Fruit fly (Drosophila melanogaster) whole organism, embryonic: ENCODE data around the gene CG13046.
A peak's percentile ranks its signal among the peaks of the same experiment; 100 is the strongest.

Experiments
- Ada2b ChIP-seq: fragments of 200-800 bp; sonication (Bioruptor generic); IDR thresholded peaks from 2 replicates; pipeline ENCODE4 v1.3.6; 2022; ENCODE audit warnings: missing biosample characterization, missing genetic modification characterization
- Aef1 ChIP-seq: fragments of 200-800 bp; sonication (Bioruptor generic); IDR thresholded peaks from 3 replicates; pipeline ENCODE4 v1.3.6; 2022; ENCODE audit warnings: missing biosample characterization, missing genetic modification characterization
- BtbVII ChIP-seq: fragments of 200-800 bp; sonication (Bioruptor generic); optimal IDR thresholded peaks from 3 replicates; lab custom pipeline; 2017; ENCODE audit warnings: missing biosample characterization, mild to moderate bottlenecking, missing genetic modification characterization
- CG10543 ChIP-seq: fragments of 200-800 bp; sonication (Bioruptor generic); optimal IDR thresholded peaks from 3 replicates; lab custom pipeline; 2017; ENCODE audit warnings: missing biosample characterization, mild to moderate bottlenecking, missing genetic modification characterization, moderate library complexity
- CG12236 ChIP-seq: fragments of 200-800 bp; sonication (Bioruptor generic); optimal IDR thresholded peaks from 2 replicates; lab custom pipeline; 2016; ENCODE audit warnings: missing biosample characterization, missing genetic modification characterization
- CG13424 ChIP-seq: fragments of 200-800 bp; sonication (Bioruptor generic); optimal IDR thresholded peaks from 2 replicates; lab custom pipeline; 2019; ENCODE audit warnings: missing biosample characterization, mild to moderate bottlenecking, missing genetic modification characterization, moderate library complexity
- CG13775 ChIP-seq: fragments of 200-800 bp; sonication (Bioruptor generic); optimal IDR thresholded peaks from 3 replicates; lab custom pipeline; 2017; ENCODE audit warnings: missing biosample characterization, mild to moderate bottlenecking, missing genetic modification characterization
- CG14014 ChIP-seq: fragments of 200-800 bp; sonication (Bioruptor generic); IDR thresholded peaks from 2 replicates; pipeline ENCODE4 v1.3.6; 2022; ENCODE audit warnings: missing biosample characterization, missing genetic modification characterization
- CG15011 ChIP-seq: fragments of 200-800 bp; sonication (Bioruptor generic); optimal IDR thresholded peaks from 3 replicates; lab custom pipeline; 2018; ENCODE audit warnings: missing biosample characterization, mild to moderate bottlenecking, missing genetic modification characterization
- CG1647 ChIP-seq: fragments of 200-800 bp; sonication (Bioruptor generic); optimal IDR thresholded peaks from 3 replicates; lab custom pipeline; 2016; ENCODE audit warnings: missing biosample characterization, missing genetic modification characterization
- CG17385 ChIP-seq: fragments of 200-800 bp; sonication (Bioruptor generic); optimal IDR thresholded peaks from 3 replicates; lab custom pipeline; 2018; ENCODE audit warnings: missing biosample characterization, mild to moderate bottlenecking, missing genetic modification characterization
- CG18476 ChIP-seq: fragments of 200-800 bp; sonication (Bioruptor generic); optimal IDR thresholded peaks from 2 replicates; lab custom pipeline; 2016; ENCODE audit warnings: missing biosample characterization, mild to moderate bottlenecking, missing genetic modification characterization
- CG2120 ChIP-seq: fragments of 200-800 bp; sonication (Bioruptor generic); optimal IDR thresholded peaks from 3 replicates; lab custom pipeline; 2016; ENCODE audit warnings: missing biosample characterization, missing genetic modification characterization
- CG2875 ChIP-seq: fragments of 200-800 bp; sonication (Bioruptor generic); optimal IDR thresholded peaks from 2 replicates; lab custom pipeline; 2017; ENCODE audit warnings: missing biosample characterization, mild to moderate bottlenecking, missing genetic modification characterization, missing genetic modification reagents
- CG31388 ChIP-seq: fragments of 200-800 bp; sonication (Bioruptor generic); optimal IDR thresholded peaks from 2 replicates; lab custom pipeline; 2016; ENCODE audit warnings: missing biosample characterization, missing genetic modification characterization
- CG32767 ChIP-seq: fragments of 200-800 bp; sonication (Bioruptor generic); IDR thresholded peaks from 2 replicates; pipeline ENCODE4 v1.3.6; 2022; ENCODE audit warnings: missing biosample characterization, missing genetic modification characterization
- CG3281 ChIP-seq: fragments of 200-800 bp; sonication (Bioruptor generic); optimal IDR thresholded peaks from 3 replicates; lab custom pipeline; 2017; ENCODE audit warnings: missing biosample characterization, mild to moderate bottlenecking, missing genetic modification characterization
- CG34422 ChIP-seq: fragments of 200-800 bp; sonication (Bioruptor generic); IDR thresholded peaks from 3 replicates; pipeline ENCODE4 v1.3.6; 2022; ENCODE audit warnings: missing biosample characterization, missing genetic modification characterization
- CG8944 ChIP-seq: fragments of 200-800 bp; sonication (Bioruptor generic); optimal IDR thresholded peaks from 3 replicates; lab custom pipeline; 2016; ENCODE audit warnings: missing biosample characterization, missing genetic modification characterization
- CG9727 ChIP-seq: fragments of 200-800 bp; sonication (Bioruptor generic); optimal IDR thresholded peaks from 3 replicates; lab custom pipeline; 2017; ENCODE audit warnings: missing biosample characterization, mild to moderate bottlenecking, missing genetic modification characterization
- CHES-1-like ChIP-seq: fragments of 200-800 bp; sonication (Bioruptor generic); optimal IDR thresholded peaks from 2 replicates; lab custom pipeline; 2016; ENCODE audit warnings: missing biosample characterization, missing genetic modification characterization
- CrebB ChIP-seq: fragments of 200-800 bp; sonication (Bioruptor generic); optimal IDR thresholded peaks from 3 replicates; lab custom pipeline; 2018; ENCODE audit warnings: missing biosample characterization, mild to moderate bottlenecking, missing genetic modification characterization
- Dbx ChIP-seq: fragments of 200-800 bp; sonication (Bioruptor generic); IDR thresholded peaks from 3 replicates; pipeline ENCODE4 v1.3.6; 2022; ENCODE audit warnings: missing biosample characterization, missing genetic modification characterization
- Drgx ChIP-seq: fragments of 200-800 bp; sonication (Bioruptor generic); IDR thresholded peaks from 2 replicates; pipeline ENCODE4 v1.3.6; 2022; ENCODE audit warnings: missing biosample characterization, missing genetic modification characterization
- Elba2 ChIP-seq: fragments of 200-800 bp; sonication (Bioruptor generic); optimal IDR thresholded peaks from 3 replicates; lab custom pipeline; 2016; ENCODE audit warnings: missing biosample characterization, missing genetic modification characterization
- Med ChIP-seq: fragments of 200-800 bp; sonication (Bioruptor generic); peaks from one replicate; lab custom pipeline; 2016; ENCODE audit warnings: missing biosample characterization, missing genetic modification characterization, mild to moderate bottlenecking, inconsistent platforms, moderate library complexity
- NFAT ChIP-seq: fragments of 200-800 bp; sonication (Bioruptor generic); IDR thresholded peaks from 2 replicates; pipeline ENCODE4 v1.3.6; 2022; ENCODE audit warnings: missing biosample characterization, missing genetic modification characterization
- Side ChIP-seq: fragments of 200-800 bp; sonication (Bioruptor generic); optimal IDR thresholded peaks from 2 replicates; lab custom pipeline; 2016; ENCODE audit warnings: missing biosample characterization, missing genetic modification characterization
- crol ChIP-seq: fragments of 200-800 bp; sonication (Bioruptor generic); IDR thresholded peaks from 2 replicates; pipeline ENCODE4 v1.3.6; 2022; ENCODE audit warnings: missing biosample characterization, missing genetic modification characterization
- disco-r ChIP-seq: fragments of 200-800 bp; sonication (Bioruptor generic); optimal IDR thresholded peaks from 2 replicates; lab custom pipeline; 2016; ENCODE audit warnings: missing biosample characterization, missing genetic modification characterization
- fd96Cb ChIP-seq: fragments of 200-800 bp; sonication (Bioruptor generic); optimal IDR thresholded peaks from 2 replicates; lab custom pipeline; 2018; ENCODE audit warnings: missing biosample characterization, mild to moderate bottlenecking, missing genetic modification characterization, moderate library complexity
- gem ChIP-seq: fragments of 200-800 bp; sonication (Bioruptor generic); optimal IDR thresholded peaks from 2 replicates; lab custom pipeline; 2019; ENCODE audit warnings: missing biosample characterization, mild to moderate bottlenecking, missing genetic modification characterization, moderate library complexity
- grau ChIP-seq: fragments of 200-800 bp; optimal IDR thresholded peaks from 3 replicates; lab custom pipeline; 2019; ENCODE audit warnings: missing biosample characterization, mild to moderate bottlenecking, missing genetic modification characterization, moderate library complexity
- gt ChIP-seq: fragments of 200-800 bp; sonication (Bioruptor generic); IDR thresholded peaks from 2 replicates; pipeline ENCODE4 v1.3.6; 2022; ENCODE audit warnings: missing biosample characterization, missing genetic modification characterization
- jumu ChIP-seq: fragments of 200-800 bp; sonication (Bioruptor generic); optimal IDR thresholded peaks from 3 replicates; lab custom pipeline; 2016; ENCODE audit warnings: missing biosample characterization, missing genetic modification characterization
- kah ChIP-seq: fragments of 200-800 bp; sonication (Bioruptor generic); optimal IDR thresholded peaks from 2 replicates; lab custom pipeline; 2018; ENCODE audit warnings: missing biosample characterization, mild to moderate bottlenecking, missing genetic modification characterization
- maf-S ChIP-seq: fragments of 200-800 bp; sonication (Bioruptor generic); optimal IDR thresholded peaks from 2 replicates; lab custom pipeline; 2016; ENCODE audit warnings: missing biosample characterization, missing genetic modification characterization
- mld ChIP-seq: fragments of 200-800 bp; sonication (Bioruptor generic); IDR thresholded peaks from 3 replicates; pipeline ENCODE4 v1.3.6; 2022; ENCODE audit warnings: missing biosample characterization, missing genetic modification characterization; ENCODE audit not compliant: partially characterized antibody
- nmo ChIP-seq: fragments of 200-800 bp; sonication (Bioruptor generic); optimal IDR thresholded peaks from 2 replicates; lab custom pipeline; 2018; ENCODE audit warnings: missing biosample characterization, mild to moderate bottlenecking, missing genetic modification characterization, moderate library complexity
- onecut ChIP-seq: fragments of 200-800 bp; sonication (Bioruptor generic); IDR thresholded peaks from 2 replicates; pipeline ENCODE4 v1.3.6; 2022; ENCODE audit warnings: missing biosample characterization, missing genetic modification characterization
- pho ChIP-seq: fragments of 200-800 bp; sonication (Bioruptor generic); optimal IDR thresholded peaks from 2 replicates; lab custom pipeline; 2016; ENCODE audit warnings: missing biosample characterization, missing genetic modification characterization
- pum ChIP-seq: fragments of 200-800 bp; sonication (Bioruptor generic); optimal IDR thresholded peaks from 2 replicates; lab custom pipeline; 2016; ENCODE audit warnings: missing biosample characterization, missing genetic modification characterization
- run ChIP-seq: fragments of 200-800 bp; sonication (Bioruptor generic); optimal IDR thresholded peaks from 3 replicates; lab custom pipeline; 2018; ENCODE audit warnings: missing biosample characterization, mild to moderate bottlenecking, missing genetic modification characterization
- schlank ChIP-seq: fragments of 200-800 bp; sonication (Bioruptor generic); optimal IDR thresholded peaks from 2 replicates; lab custom pipeline; 2018; ENCODE audit warnings: missing biosample characterization, mild to moderate bottlenecking, missing genetic modification characterization
- sens-2 ChIP-seq: fragments of 200-800 bp; sonication (Bioruptor generic); IDR thresholded peaks from 2 replicates; pipeline ENCODE4 v1.3.6; 2022; ENCODE audit warnings: missing biosample characterization, missing genetic modification characterization
- seq ChIP-seq: fragments of 200-800 bp; sonication (Bioruptor generic); IDR thresholded peaks from 2 replicates; pipeline ENCODE4 v1.3.6; 2022; ENCODE audit warnings: missing biosample characterization, missing genetic modification characterization
- tap ChIP-seq: fragments of 200-800 bp; optimal IDR thresholded peaks from 3 replicates; lab custom pipeline; 2019; ENCODE audit warnings: missing biosample characterization, mild to moderate bottlenecking, missing genetic modification characterization, moderate library complexity
- trh ChIP-seq: fragments of 200-800 bp; sonication (Bioruptor generic); optimal IDR thresholded peaks from 2 replicates; lab custom pipeline; 2016; ENCODE audit warnings: missing biosample characterization, missing genetic modification characterization
- wdn ChIP-seq: fragments of 200-800 bp; sonication (Bioruptor generic); IDR thresholded peaks from 2 replicates; pipeline ENCODE4 v1.3.6; 2022; ENCODE audit warnings: missing biosample characterization, missing genetic modification characterization
- yki ChIP-seq: fragments of >200 bp; optimal IDR thresholded peaks from 3 replicates; lab custom pipeline; 2018

The CG13046 gene

dm6 chr3L:16328207-16328891 is 40.1 kb upstream of the CG13046 start, which contains the start of gene CG13058 (continued):
- TF ChIP-seq kah, result peak; percentile 19
- TF ChIP-seq gem (tag; lab: Kevin White, UChicago), result peak; percentile 80
- TF ChIP-seq CG18476 (GFP tag; lab: Kevin White, UChicago), result peak; percentile 14
- peak; percentile 31 for TF ChIP-seq CG10543
- TF ChIP-seq CG3281 (GFP tag; lab: Kevin White, UChicago), result peak; percentile 43
- TF ChIP-seq CG13775, result peak; percentile 36
- TF ChIP-seq onecut (GFP tag; lab: Robert Waterston, UW), result peak; percentile 30; the same call in 1 of the 2 replicates
- TF ChIP-seq wdn, result 0 out of 2 replicates have a peak, but pooled peaks have one; percentile 60
- TF ChIP-seq CG34422, result 0 out of 3 replicates have a peak, but pooled peaks have one; percentile 10
- no peak for TF ChIP-seq jumu
- TF ChIP-seq pum (GFP tag; lab: Kevin White, UChicago), result no peak
- no peak for TF ChIP-seq Side (GFP tag; lab: Kevin White, UChicago)
- peak; percentile 38 for TF ChIP-seq CG9727 (GFP tag; lab: Kevin White, UChicago)
- peak; percentile 59 for TF ChIP-seq CHES-1-like (GFP tag; lab: Kevin White, UChicago)
- no peak for TF ChIP-seq Elba2 (GFP tag; lab: Kevin White, UChicago)
- peak; percentile 64 for TF ChIP-seq Aef1
- peak; percentile 36 for TF ChIP-seq CG8944 (GFP tag; lab: Kevin White, UChicago)
- no peak for TF ChIP-seq schlank (tag; lab: Kevin White, UChicago)
- peak; percentile 79 for TF ChIP-seq grau
- TF ChIP-seq CG1647 (GFP tag; lab: Kevin White, UChicago), result peak; percentile 44
- TF ChIP-seq CG14014, result peak; percentile 82
- TF ChIP-seq mld (GFP tag; lab: Robert Waterston, UW), result no peak
- peak; percentile 59 for TF ChIP-seq tap (tag; lab: Kevin White, UChicago)
- peak; percentile 52 for TF ChIP-seq sens-2 (GFP tag; lab: Robert Waterston, UW)
- peak; percentile 31 for TF ChIP-seq CrebB (tag; lab: Kevin White, UChicago)
- TF ChIP-seq gt (GFP tag; lab: Robert Waterston, UW), result no peak
- peak; percentile 13 for TF ChIP-seq disco-r (GFP tag; lab: Kevin White, UChicago)
- peak; percentile 84 for TF ChIP-seq CG13424 (tag; lab: Kevin White, UChicago)
- peak; percentile 64 for TF ChIP-seq CG17385 (GFP tag; lab: Kevin White, UChicago)
- TF ChIP-seq run, result peak; percentile 32
- TF ChIP-seq nmo, result peak; percentile 30
- peak; percentile 90 for TF ChIP-seq Ada2b (GFP tag; lab: Robert Waterston, UW)
- peak; percentile 60 for TF ChIP-seq fd96Cb (tag; lab: Kevin White, UChicago)
- TF ChIP-seq CG15011, result peak; percentile 13
- peak; percentile 64; the same call in 2 of the 3 replicates for TF ChIP-seq Dbx
- no peak for TF ChIP-seq trh (GFP tag; lab: Kevin White, UChicago)
- TF ChIP-seq Med, result peak; percentile 54
- TF ChIP-seq Drgx (GFP tag; lab: Robert Waterston, UW), result peak; percentile 65
- peak; percentile 16 for TF ChIP-seq maf-S (GFP tag; lab: Kevin White, UChicago)
- no peak for TF ChIP-seq NFAT
- no peak for TF ChIP-seq CG12236 (GFP tag; lab: Kevin White, UChicago)
- no peak for TF ChIP-seq yki
- TF ChIP-seq crol (GFP tag; lab: Robert Waterston, UW), result peak; percentile 69
- TF ChIP-seq CG31388 (GFP tag; lab: Kevin White, UChicago), result no peak
- peak; percentile 71; the same call in 1 of the 2 replicates for TF ChIP-seq CG32767 (GFP tag; lab: Robert Waterston, UW)
- no peak for TF ChIP-seq CG2875 (GFP tag; lab: Kevin White, UChicago)
- TF ChIP-seq CG2120 (GFP tag; lab: Kevin White, UChicago), result peak; percentile 77
- peak; percentile 51 for TF ChIP-seq BtbVII (GFP tag; lab: Kevin White, UChicago)
- peak; percentile 53 for TF ChIP-seq pho
- TF ChIP-seq seq (GFP tag; lab: Robert Waterston, UW), result peak; percentile 74
